Worm (Caenorhabditis elegans) whole organism, L3 larva: ENCODE measurements around the gene pals-25.

Experiments used
- R02D3.7 ChIP-seq: fragments of 150-350 bp; optimal IDR thresholded peaks from 2 replicates; lab custom pipeline; 2014; ENCODE audit warnings: missing biosample characterization, missing genetic modification characterization
- ZK546.5 ChIP-seq: sonication (generic microtip); optimal IDR thresholded peaks from 2 replicates; lab custom pipeline; 2017; ENCODE audit warnings: missing biosample characterization, missing genetic modification characterization
- ama-1 ChIP-seq: fragments of 150-350 bp; optimal IDR thresholded peaks from 2 replicates; lab custom pipeline; 2018
- ceh-16 ChIP-seq: sonication (generic microtip); optimal IDR thresholded peaks from 2 replicates; lab custom pipeline; 2017; ENCODE audit warnings: missing biosample characterization, missing genetic modification characterization
- ceh-28 ChIP-seq: fragments of 150-350 bp; optimal IDR thresholded peaks from 2 replicates; lab custom pipeline; 2014; ENCODE audit warnings: missing biosample characterization, missing genetic modification reagents, missing genetic modification characterization
- ceh-82 ChIP-seq: fragments of 150-350 bp; optimal IDR thresholded peaks from 2 replicates; lab custom pipeline; 2014; ENCODE audit warnings: missing biosample characterization, missing genetic modification characterization
- daf-12 ChIP-seq: fragments of 150-350 bp; optimal IDR thresholded peaks from 2 replicates; lab custom pipeline; 2014; ENCODE audit warnings: missing biosample characterization, missing genetic modification reagents, missing genetic modification characterization
- egl-27 ChIP-seq: sonication (generic microtip); optimal IDR thresholded peaks from 4 replicates; lab custom pipeline; 2017; ENCODE audit warnings: missing biosample characterization, missing genetic modification reagents, missing genetic modification characterization
- egl-5 ChIP-seq: fragments of 150-350 bp; optimal IDR thresholded peaks from 2 replicates; lab custom pipeline; 2017; ENCODE audit warnings: missing biosample characterization, missing genetic modification reagents, missing genetic modification characterization, inconsistent platforms
- elt-1 ChIP-seq: fragments of 150-350 bp; optimal IDR thresholded peaks from 2 replicates; lab custom pipeline; 2014; ENCODE audit warnings: missing biosample characterization, missing genetic modification characterization
- elt-2 ChIP-seq: sonication (generic microtip); optimal IDR thresholded peaks from 2 replicates; lab custom pipeline; 2016; ENCODE audit warnings: missing genetic modification reagents, mild to moderate bottlenecking, missing genetic modification characterization, missing compliant biosample characterization
- eor-1 ChIP-seq, 2 experiments: fragments of 150-350 bp; optimal IDR thresholded peaks; 2 replicates each; lab custom pipeline; 2014 to 2018; ENCODE audit warnings: missing biosample characterization in 2 of 2, missing genetic modification characterization in 2 of 2
- fkh-10 ChIP-seq: sonication (generic microtip); optimal IDR thresholded peaks from 2 replicates; lab custom pipeline; 2017; ENCODE audit warnings: missing biosample characterization, missing genetic modification reagents, missing genetic modification characterization
- fos-1 ChIP-seq: fragments of 150-350 bp; optimal IDR thresholded peaks from 2 replicates; lab custom pipeline; 2014; ENCODE audit warnings: missing biosample characterization, missing genetic modification characterization
- jun-1 ChIP-seq: fragments of 150-350 bp; optimal IDR thresholded peaks from 2 replicates; lab custom pipeline; 2014; ENCODE audit warnings: missing biosample characterization, missing genetic modification reagents, missing genetic modification characterization
- lin-39 ChIP-seq: fragments of 150-350 bp; optimal IDR thresholded peaks from 2 replicates; lab custom pipeline; 2018; ENCODE audit warnings: missing biosample characterization, missing genetic modification reagents, missing genetic modification characterization
- mdl-1 ChIP-seq: fragments of 150-350 bp; optimal IDR thresholded peaks from 2 replicates; lab custom pipeline; 2014; ENCODE audit warnings: missing biosample characterization, missing genetic modification characterization
- mml-1 ChIP-seq: fragments of 150-350 bp; sonication (generic microtip); optimal IDR thresholded peaks from 3 replicates; lab custom pipeline; 2014; ENCODE audit warnings: missing biosample characterization, missing genetic modification characterization
- nfya-1 ChIP-seq: sonication (generic microtip); optimal IDR thresholded peaks from 2 replicates; lab custom pipeline; 2017; ENCODE audit warnings: missing genetic modification characterization, mild to moderate bottlenecking, missing compliant biosample characterization, antibody characterized with exemption, moderate library complexity; ENCODE audit not compliant: insufficient read depth
- nhr-11 ChIP-seq: fragments of 150-350 bp; optimal IDR thresholded peaks from 2 replicates; lab custom pipeline; 2014; ENCODE audit warnings: missing biosample characterization, missing genetic modification characterization
- nhr-12 ChIP-seq: fragments of 150-350 bp; optimal IDR thresholded peaks from 2 replicates; lab custom pipeline; 2014; ENCODE audit warnings: missing biosample characterization, missing genetic modification characterization
- nhr-237 ChIP-seq: fragments of 150-350 bp; optimal IDR thresholded peaks from 2 replicates; lab custom pipeline; 2014; ENCODE audit warnings: missing biosample characterization, missing genetic modification characterization
- nhr-25 ChIP-seq: sonication (generic microtip); optimal IDR thresholded peaks from 2 replicates; lab custom pipeline; 2017; ENCODE audit warnings: missing biosample characterization, missing genetic modification characterization
- nhr-28 ChIP-seq: fragments of 150-350 bp; optimal IDR thresholded peaks from 2 replicates; lab custom pipeline; 2014; ENCODE audit warnings: missing biosample characterization, missing genetic modification characterization
- nhr-43 ChIP-seq: sonication (generic microtip); optimal IDR thresholded peaks from 2 replicates; lab custom pipeline; 2016; ENCODE audit warnings: mild to moderate bottlenecking, missing genetic modification characterization, missing compliant biosample characterization; ENCODE audit not compliant: poor library complexity, severe bottlenecking
- nhr-76 ChIP-seq: fragments of 150-350 bp; sonication (generic microtip); optimal IDR thresholded peaks from 5 replicates; lab custom pipeline; 2014; ENCODE audit warnings: missing biosample characterization, missing genetic modification characterization
- pqm-1 ChIP-seq: fragments of 150-350 bp; optimal IDR thresholded peaks from 2 replicates; lab custom pipeline; 2017; ENCODE audit warnings: missing biosample characterization, missing genetic modification characterization, inconsistent platforms
- sea-2 ChIP-seq: fragments of 150-350 bp; sonication (generic microtip); optimal IDR thresholded peaks from 4 replicates; lab custom pipeline; 2014; ENCODE audit warnings: missing biosample characterization, missing genetic modification reagents, missing genetic modification characterization
- snpc-4 ChIP-seq: fragments of 150-350 bp; optimal IDR thresholded peaks from 2 replicates; lab custom pipeline; 2014; ENCODE audit warnings: missing biosample characterization, missing genetic modification characterization
- tbx-2 ChIP-seq: sonication (generic microtip); optimal IDR thresholded peaks from 2 replicates; lab custom pipeline; 2016; ENCODE audit warnings: mild to moderate bottlenecking, missing genetic modification characterization, missing compliant biosample characterization
- unc-62 ChIP-seq: fragments of 150-350 bp; sonication (generic microtip); optimal IDR thresholded peaks from 4 replicates; lab custom pipeline; 2014; ENCODE audit warnings: missing biosample characterization, missing genetic modification reagents, missing genetic modification characterization
- zag-1 ChIP-seq: fragments of 150-350 bp; optimal IDR thresholded peaks from 2 replicates; lab custom pipeline; 2014; ENCODE audit warnings: missing biosample characterization, missing genetic modification characterization
- ztf-4 ChIP-seq: fragments of 150-350 bp; optimal IDR thresholded peaks from 2 replicates; lab custom pipeline; 2014; ENCODE audit warnings: missing biosample characterization, missing genetic modification characterization

The pals-25 gene

ce11 chrIII:165390-165789 is 31.1 kb downstream of the pals-25 start, which contains the start of gene F40G9.7:
F40G9.7 (plus strand) TSS chrIII:165690.
- TF ChIP-seq nhr-12 (tag; lab: Kevin White, UChicago), result no peak
- TF ChIP-seq daf-12 (tag; lab: Kevin White, UChicago), result no peak
- TF ChIP-seq egl-5, result no peak
- no peak for TF ChIP-seq nhr-28 (tag; lab: Kevin White, UChicago)

DNA sequence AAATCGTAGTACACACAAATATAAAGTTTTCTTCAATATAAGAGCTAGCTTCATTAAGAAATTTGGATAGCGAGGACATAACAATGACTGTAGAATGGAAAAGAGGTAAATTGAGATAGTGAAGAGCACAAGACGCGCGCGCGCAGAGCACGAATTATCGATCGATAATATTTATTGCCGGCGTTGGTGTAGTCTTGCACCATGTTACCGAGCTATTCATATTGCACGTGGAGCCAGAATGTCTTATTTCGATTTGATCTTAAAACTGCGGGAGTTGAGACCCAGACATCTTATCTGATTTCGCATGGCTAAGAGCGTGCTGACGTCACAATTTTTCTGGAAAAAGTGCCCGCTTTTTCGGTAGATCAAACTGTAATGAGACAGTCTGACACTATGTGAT is 35.2 kb downstream of the pals-25 start, which contains the start of gene F40G9.18:
F40G9.18 (minus strand) TSS at position 101 of the 400 bp plus-strand sequence.
- TF ChIP-seq ama-1 (lab: Kevin White, UChicago) (no peak), unc-62 (no peak), nhr-76 (tag; lab: Kevin White, UChicago) (no peak), elt-1 (tag; lab: Kevin White, UChicago) (no peak), mdl-1 (tag; lab: Kevin White, UChicago) (no peak), nhr-25 (tag; lab: Kevin White, UChicago) (no peak), R02D3.7 (tag; lab: Kevin White, UChicago) (no peak), nhr-11 (tag; lab: Kevin White, UChicago) (no peak), fkh-10 (GFP tag; lab: Kevin White, UChicago) (no peak), mml-1 (tag; lab: Kevin White, UChicago) (no peak), elt-2 (tag; lab: Kevin White, UChicago) (no peak), daf-12 (tag; lab: Kevin White, UChicago) (no peak), egl-5 (no peak), jun-1 (no peak)
- TF ChIP-seq, all 47 proteins: peak for 0

DNA sequence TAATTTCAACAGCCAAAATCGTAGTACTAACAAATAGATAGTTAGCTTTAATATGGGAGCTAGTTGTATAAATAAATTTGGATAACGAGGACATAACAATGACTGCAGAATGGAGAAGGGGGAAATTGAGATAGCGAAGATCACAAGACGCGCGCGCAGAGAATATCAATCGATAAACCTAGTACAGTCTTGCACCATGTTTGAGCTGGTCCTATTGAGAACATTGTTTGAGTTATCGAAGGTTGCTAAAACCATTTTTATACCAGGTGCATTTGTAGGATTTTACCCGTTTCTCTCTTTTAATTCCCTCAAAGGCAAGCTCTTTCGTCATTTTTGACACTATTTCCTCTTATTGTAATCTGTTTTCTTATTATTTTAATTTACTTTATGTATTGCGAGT is 37.3 kb downstream of the pals-25 start, which contains the start of the genes F40G9.9 and F40G9.12:
F40G9.9 (minus strand) TSS at position 101 of the 400 bp plus-strand sequence.
F40G9.12 (plus strand) TSS at position 231 of the 400 bp plus-strand sequence.
- TF ChIP-seq zag-1 (tag; lab: Kevin White, UChicago) (no peak), ZK546.5 (no peak), ztf-4 (tag; lab: Kevin White, UChicago) (no peak), ceh-82 (no peak), nhr-237 (tag; lab: Kevin White, UChicago) (no peak), nhr-43 (tag; lab: Kevin White, UChicago) (no peak), tbx-2 (tag; lab: Kevin White, UChicago) (no peak), nhr-25 (tag; lab: Kevin White, UChicago) (no peak), pqm-1 (tag; lab: Kevin White, UChicago) (no peak), ceh-16 (tag; lab: Kevin White, UChicago) (no peak), lin-39 (tag; lab: Kevin White, UChicago) (no peak), ama-1 (lab: Kevin White, UChicago) (no peak), R02D3.7 (tag; lab: Kevin White, UChicago) (no peak), elt-1 (tag; lab: Kevin White, UChicago) (no peak), daf-12 (tag; lab: Kevin White, UChicago) (no peak), nhr-28 (tag; lab: Kevin White, UChicago) (no peak)

ce11 chrIII:173501-173900 is 39.2 kb downstream of the pals-25 start, which contains the start of gene F40G9.19:
F40G9.19 (plus strand) TSS chrIII:173801.
- no peak for TF ChIP-seq snpc-4
- TF ChIP-seq elt-2 (tag; lab: Kevin White, UChicago), result no peak
- no peak for TF ChIP-seq fkh-10 (GFP tag; lab: Kevin White, UChicago)
- TF ChIP-seq nfya-1 (tag; lab: Kevin White, UChicago), result no peak
- no peak for TF ChIP-seq fos-1
- TF ChIP-seq ceh-82, result no peak
- no peak for TF ChIP-seq sea-2 (GFP tag; lab: Kevin White, UChicago)
- TF ChIP-seq nhr-25 (tag; lab: Kevin White, UChicago), result no peak
- no peak for TF ChIP-seq nhr-28 (tag; lab: Kevin White, UChicago)
- no peak for TF ChIP-seq egl-27 (tag; lab: Kevin White, UChicago)
- no peak for TF ChIP-seq ZK546.5

- TF ChIP-seq ceh-28 (tag; lab: Kevin White, UChicago) (no peak), eor-1 (tag; optimal IDR thresholded peaks at IDR 0.05; lab: Kevin White, UChicago) (no peak)
- TF ChIP-seq, all 47 proteins: peak for 0
These were observed 41.4 kb downstream of the pals-25 start, which contains the start of gene clec-148 for ce11 chrIII:175733-176132. clec-148 (minus strand) TSS chrIII:175833.
